Fruit fly (Drosophila melanogaster) whole organism, pupa: ENCODE results near the gene Imp.

ENCODE experiments used
- CG10348 ChIP-seq: fragments of 200-800 bp; sonication (Bioruptor generic); IDR thresholded peaks from 2 replicates; pipeline ENCODE4 v1.3.6; 2022; ENCODE audit warnings: missing biosample characterization, missing genetic modification characterization
- CG12605 ChIP-seq: fragments of 200-800 bp; sonication (Bioruptor generic); IDR thresholded peaks from 2 replicates; pipeline ENCODE4 v1.3.6; 2022; ENCODE audit warnings: missing biosample characterization, missing genetic modification characterization
- CG13204 ChIP-seq: fragments of 200-800 bp; sonication (Bioruptor generic); optimal IDR thresholded peaks from 2 replicates; lab custom pipeline; 2018; ENCODE audit warnings: missing biosample characterization, mild to moderate bottlenecking, missing genetic modification characterization, moderate library complexity
- CG14655 ChIP-seq: fragments of 200-800 bp; sonication (Bioruptor generic); optimal IDR thresholded peaks from 3 replicates; lab custom pipeline; 2017; ENCODE audit warnings: mild to moderate bottlenecking, missing biosample characterization, missing genetic modification reagents, missing genetic modification characterization
- CG15710 ChIP-seq: fragments of 200-800 bp; sonication (Bioruptor generic); optimal IDR thresholded peaks from 2 replicates; lab custom pipeline; 2018; ENCODE audit warnings: missing biosample characterization, mild to moderate bottlenecking, missing genetic modification characterization, moderate library complexity
- CG17806 ChIP-seq: fragments of 200-800 bp; sonication (Bioruptor generic); optimal IDR thresholded peaks from 2 replicates; lab custom pipeline; 2018; ENCODE audit warnings: missing biosample characterization, mild to moderate bottlenecking, missing genetic modification characterization, moderate library complexity
- CG32121 ChIP-seq: fragments of 200-800 bp; sonication (Bioruptor generic); IDR thresholded peaks from 2 replicates; pipeline ENCODE4 v1.3.6; 2022; ENCODE audit warnings: missing biosample characterization, missing genetic modification characterization
- CG34367 ChIP-seq: fragments of 200-800 bp; sonication (Bioruptor generic); optimal IDR thresholded peaks from 2 replicates; lab custom pipeline; 2018; ENCODE audit warnings: missing biosample characterization, mild to moderate bottlenecking, missing genetic modification characterization
- CG4496 ChIP-seq: fragments of 200-800 bp; sonication (Bioruptor generic); IDR thresholded peaks from 3 replicates; pipeline ENCODE4 v1.3.6; 2022; ENCODE audit warnings: missing biosample characterization, missing genetic modification characterization
- CG8159 ChIP-seq: fragments of 200-800 bp; sonication (Bioruptor generic); optimal IDR thresholded peaks from 3 replicates; lab custom pipeline; 2018; ENCODE audit warnings: missing biosample characterization, mild to moderate bottlenecking, missing genetic modification characterization, moderate library complexity
- CG8301 ChIP-seq: fragments of 200-800 bp; sonication (Bioruptor generic); optimal IDR thresholded peaks from 2 replicates; lab custom pipeline; 2018; ENCODE audit warnings: missing biosample characterization, mild to moderate bottlenecking, missing genetic modification characterization
- CG9948 ChIP-seq: fragments of 200-800 bp; sonication (Bioruptor generic); optimal IDR thresholded peaks from 2 replicates; lab custom pipeline; 2018; ENCODE audit warnings: missing biosample characterization, mild to moderate bottlenecking, missing genetic modification characterization, moderate library complexity
- D1 ChIP-seq: fragments of 200-800 bp; sonication (Bioruptor generic); optimal IDR thresholded peaks from 2 replicates; lab custom pipeline; 2018; ENCODE audit warnings: missing biosample characterization, mild to moderate bottlenecking, missing genetic modification characterization, moderate library complexity
- EcR ChIP-seq: fragments of 200-800 bp; sonication (Bioruptor generic); optimal IDR thresholded peaks from 3 replicates; lab custom pipeline; 2019; ENCODE audit warnings: missing biosample characterization, missing genetic modification characterization, mild to moderate bottlenecking, moderate library complexity, missing genetic modification reagents
- Ets98B ChIP-seq: fragments of 200-800 bp; sonication (Bioruptor generic); IDR thresholded peaks from 2 replicates; pipeline ENCODE4 v1.3.6; 2022; ENCODE audit warnings: missing biosample characterization, missing genetic modification characterization
- Pif1A ChIP-seq: fragments of 200-800 bp; sonication (Bioruptor generic); optimal IDR thresholded peaks from 3 replicates; lab custom pipeline; 2016; ENCODE audit warnings: missing biosample characterization, missing genetic modification characterization
- Pif1B ChIP-seq: fragments of 200-800 bp; sonication (Bioruptor generic); optimal IDR thresholded peaks from 3 replicates; lab custom pipeline; 2016; ENCODE audit warnings: missing biosample characterization, missing genetic modification characterization
- Snoo ChIP-seq: fragments of 200-800 bp; sonication (Bioruptor generic); optimal IDR thresholded peaks from 3 replicates; lab custom pipeline; 2017; ENCODE audit warnings: missing biosample characterization, mild to moderate bottlenecking, missing genetic modification characterization, inconsistent platforms
- fd96Ca ChIP-seq: fragments of 200-800 bp; sonication (Bioruptor generic); IDR thresholded peaks from 3 replicates; pipeline ENCODE4 v1.3.6; 2022; ENCODE audit warnings: missing biosample characterization, missing genetic modification characterization
- gl ChIP-seq: fragments of 200-800 bp; sonication (Bioruptor generic); optimal IDR thresholded peaks from 2 replicates; lab custom pipeline; 2018; ENCODE audit warnings: missing biosample characterization, mild to moderate bottlenecking, missing genetic modification characterization
- rn ChIP-seq: fragments of 200-800 bp; sonication (Bioruptor generic); IDR thresholded peaks from 2 replicates; pipeline ENCODE4 v1.3.6; 2022; ENCODE audit warnings: missing biosample characterization, missing genetic modification characterization

The Imp gene

DNA sequence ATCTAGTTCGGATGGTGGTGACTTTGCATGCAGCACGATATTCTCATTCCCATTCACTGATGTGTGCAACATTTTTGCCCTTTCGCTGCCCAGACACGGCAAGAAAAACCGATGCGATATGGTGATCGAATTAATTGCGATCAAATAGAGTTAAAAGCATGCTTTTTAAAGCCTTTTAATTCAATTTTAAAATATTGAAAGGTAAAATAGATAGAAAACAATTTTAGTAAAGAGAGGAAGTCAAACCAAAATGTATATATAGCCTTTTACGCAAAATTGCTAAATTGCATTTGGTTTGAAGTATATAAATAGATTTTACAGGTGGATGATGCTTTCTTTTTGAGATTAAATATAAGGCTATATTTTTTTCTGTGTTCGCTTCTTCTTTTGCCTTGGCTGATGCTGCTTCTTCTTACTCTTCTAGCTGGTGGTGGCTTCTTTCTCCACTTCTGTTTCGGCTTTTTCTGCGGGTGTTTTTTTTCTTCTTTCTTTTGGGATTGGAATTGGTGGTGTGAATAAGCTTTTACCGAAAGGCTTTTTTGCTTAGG lies 83.0 kb downstream of the Imp start:
- TF ChIP-seq Ets98B (GFP tag; lab: Robert Waterston, UW) = no peak
- no peak for TF ChIP-seq EcR (GFP tag; lab: Kevin White, UChicago)
- TF ChIP-seq CG14655 = peak; percentile 28
- no peak for TF ChIP-seq Pif1A (GFP tag; lab: Kevin White, UChicago)
- peak; percentile 26 for TF ChIP-seq CG9948 (tag; lab: Kevin White, UChicago)
- TF ChIP-seq CG15710 (tag; lab: Kevin White, UChicago) = no peak
- TF ChIP-seq CG32121 (GFP tag; lab: Robert Waterston, UW) = no peak
- 0 out of 2 replicates have a peak, but pooled peaks have one; percentile 14 for TF ChIP-seq CG12605 (GFP tag; lab: Robert Waterston, UW)
- no peak for TF ChIP-seq gl (tag; lab: Kevin White, UChicago)
- TF ChIP-seq CG17806 (tag; lab: Kevin White, UChicago) = peak; percentile 15
- TF ChIP-seq CG8301 (tag; lab: Kevin White, UChicago) = no peak
- peak; percentile 37 for TF ChIP-seq CG8159 (tag; lab: Kevin White, UChicago)
- no peak for TF ChIP-seq fd96Ca (GFP tag; lab: Robert Waterston, UW)

DNA sequence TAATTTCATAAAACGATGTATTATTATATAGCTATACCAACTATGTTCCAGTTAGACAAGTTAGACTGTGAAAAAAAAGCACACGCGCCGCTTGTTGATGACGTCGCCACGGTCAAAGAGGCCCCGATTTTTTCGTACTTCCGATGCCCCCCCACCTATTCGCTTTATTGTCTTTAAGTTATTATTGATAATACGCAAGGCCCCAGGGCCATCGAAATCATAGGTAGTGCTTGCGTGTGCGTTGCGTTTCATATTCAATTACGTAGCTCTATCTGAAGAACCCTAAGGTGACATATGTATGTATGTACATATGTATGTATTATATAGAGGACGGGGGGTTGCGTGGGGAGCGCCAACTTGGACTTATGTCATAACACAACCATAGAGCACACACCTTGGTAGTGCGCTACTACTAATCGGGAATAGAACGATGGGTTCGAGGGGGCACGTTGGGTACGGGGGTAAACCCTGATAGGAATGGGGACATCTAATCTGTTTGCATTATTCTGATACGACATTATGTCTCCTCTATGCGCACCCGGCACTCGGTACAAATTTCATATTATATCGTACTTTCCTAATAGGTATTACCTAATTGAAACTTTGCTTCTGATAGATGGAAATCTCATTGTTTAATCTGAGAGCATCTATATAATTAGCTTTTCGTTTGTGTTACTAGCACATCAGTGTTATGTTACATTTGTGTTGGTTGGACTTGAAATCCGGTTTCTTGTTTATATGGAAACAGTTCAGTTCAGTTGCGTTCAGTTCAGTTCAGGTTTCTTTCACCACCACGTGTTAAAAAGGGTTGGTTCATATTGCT lies 84.3 kb downstream of the Imp start:
- TF ChIP-seq CG4496 (GFP tag; lab: Robert Waterston, UW) (no peak), CG10348 (GFP tag; lab: Robert Waterston, UW) (no peak), CG15710 (tag; lab: Kevin White, UChicago) (no peak), CG32121 (GFP tag; lab: Robert Waterston, UW) (no peak), Pif1B (GFP tag; lab: Kevin White, UChicago) (no peak), EcR (GFP tag; lab: Kevin White, UChicago) (no peak), CG13204 (GFP tag; lab: Kevin White, UChicago) (no peak), rn (no peak), fd96Ca (GFP tag; lab: Robert Waterston, UW) (no peak), CG9948 (tag; lab: Kevin White, UChicago) (no peak), CG12605 (GFP tag; lab: Robert Waterston, UW) (no peak), gl (tag; lab: Kevin White, UChicago) (no peak), Pif1A (GFP tag; lab: Kevin White, UChicago) (no peak), CG8159 (tag; lab: Kevin White, UChicago) (no peak), Ets98B (GFP tag; lab: Robert Waterston, UW) (no peak), Snoo (tag; lab: Kevin White, UChicago) (no peak), CG8301 (tag; lab: Kevin White, UChicago) (no peak), CG17806 (tag; lab: Kevin White, UChicago) (no peak), D1 (no peak), CG34367 (no peak)

DNA sequence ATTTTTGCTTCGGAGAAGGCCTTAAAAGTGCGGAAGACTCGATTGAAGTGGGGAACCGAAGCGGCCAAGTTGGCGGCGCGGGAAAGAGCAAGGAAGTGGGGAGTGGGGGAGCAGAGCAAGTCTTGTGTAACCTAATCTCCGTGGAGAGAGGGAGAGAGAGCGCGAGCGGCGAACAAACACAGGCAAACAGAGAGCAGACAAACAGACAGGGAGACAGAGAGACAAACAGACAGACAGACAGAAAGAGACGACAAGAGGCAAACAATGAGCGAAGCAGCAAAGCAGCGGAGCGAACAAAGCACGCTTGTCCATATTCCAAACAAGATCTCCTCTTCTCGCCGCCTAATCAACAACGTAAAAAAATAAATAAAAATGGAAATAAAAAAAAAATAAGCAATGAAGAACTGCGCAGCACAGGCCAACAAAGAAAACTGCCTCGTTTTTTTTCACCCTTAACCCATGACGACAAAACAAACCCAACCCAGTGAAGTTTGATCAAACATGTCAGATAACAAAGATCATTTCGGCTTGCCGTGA lies 85.2 kb downstream of the Imp start:
- TF ChIP-seq CG15710 (tag; lab: Kevin White, UChicago) = peak; percentile 35
- peak; percentile 30; the same call in 1 of the 2 replicates for TF ChIP-seq Ets98B (GFP tag; lab: Robert Waterston, UW)
- TF ChIP-seq D1 = no peak
- TF ChIP-seq CG8159 (tag; lab: Kevin White, UChicago) = peak; percentile 34
- TF ChIP-seq CG34367 = no peak
- TF ChIP-seq CG12605 (GFP tag; lab: Robert Waterston, UW) = peak; percentile 60; the same call in 1 of the 2 replicates
- TF ChIP-seq Pif1A (GFP tag; lab: Kevin White, UChicago) = peak; percentile 44
- TF ChIP-seq rn = no peak
- TF ChIP-seq CG4496 (GFP tag; lab: Robert Waterston, UW) = no peak; the same call in 2 of the 3 replicates
- TF ChIP-seq CG9948 (tag; lab: Kevin White, UChicago) = peak; percentile 16
- peak; percentile 25 for TF ChIP-seq EcR (GFP tag; lab: Kevin White, UChicago)
- no peak for TF ChIP-seq Snoo (tag; lab: Kevin White, UChicago)
- no peak for TF ChIP-seq Pif1B (GFP tag; lab: Kevin White, UChicago)
- TF ChIP-seq CG14655 = no peak
- peak; percentile 72 for TF ChIP-seq CG13204 (GFP tag; lab: Kevin White, UChicago)
- no peak for TF ChIP-seq CG17806 (tag; lab: Kevin White, UChicago)
- TF ChIP-seq fd96Ca (GFP tag; lab: Robert Waterston, UW) = peak; percentile 44; the same call in 1 of the 3 replicates
- no peak for TF ChIP-seq CG10348 (GFP tag; lab: Robert Waterston, UW)
- peak; percentile 51 for TF ChIP-seq gl (tag; lab: Kevin White, UChicago)
- TF ChIP-seq, all 21 proteins: peak for 10

DNA sequence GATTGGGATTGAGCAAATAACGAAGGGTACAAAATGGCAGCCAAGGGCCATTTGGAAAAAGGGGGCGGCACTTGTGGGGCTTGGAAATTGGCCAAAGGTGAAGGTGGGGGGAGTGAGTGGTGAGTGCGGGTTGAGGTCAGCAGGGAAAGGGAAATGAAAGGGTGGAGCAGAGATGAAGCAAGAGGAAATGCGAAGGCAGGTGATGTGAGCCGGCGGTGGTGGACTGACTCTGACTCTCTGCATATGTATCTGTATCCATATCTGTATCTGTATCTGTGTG lies 86.0 kb downstream of the Imp start:
- no peak for TF ChIP-seq CG34367
- peak; percentile 10 for TF ChIP-seq gl (tag; lab: Kevin White, UChicago)
